Fruit fly (Drosophila melanogaster): ENCODE data around the gene CG1677.

Gene CG1677

dm6 chrX:7320455-7321224, 85.0 kb downstream of the CG1677 start (continued):
- peak; percentile 26 to 34 for TF ChIP-seq Trl (optimal IDR thresholded peaks at IDR 0.05)
- no peak for TF ChIP-seq Trl (GFP tag; optimal IDR thresholded peaks at IDR 0.05)
- TF ChIP-seq Jarid2 (GFP tag; optimal IDR thresholded peaks at IDR 0.05) = no peak
- TF ChIP-seq maf-S (GFP tag; optimal IDR thresholded peaks at IDR 0.05) = no peak
- no peak for TF ChIP-seq slou (GFP tag; optimal IDR thresholded peaks at IDR 0.05)
- TF ChIP-seq kah (GFP tag; optimal IDR thresholded peaks at IDR 0.05) = peak; percentile 12
- TF ChIP-seq Aef1 (GFP tag; IDR thresholded peaks at IDR 0.05) = no peak
- TF ChIP-seq Scr (GFP tag; IDR thresholded peaks at IDR 0.05; ENCODE audit: partially characterized antibody) = no peak
- no peak for TF ChIP-seq peb (GFP tag; IDR thresholded peaks at IDR 0.05)
- TF ChIP-seq CG10274 (GFP tag; optimal IDR thresholded peaks at IDR 0.05) = no peak
- peak; percentile 63 for TF ChIP-seq CG8478 (optimal IDR thresholded peaks at IDR 0.05)
- TF ChIP-seq insv (GFP tag; optimal IDR thresholded peaks at IDR 0.05) = no peak
- no peak for TF ChIP-seq Gug (GFP tag; IDR thresholded peaks at IDR 0.05)
- TF ChIP-seq CG18764 (GFP tag; optimal IDR thresholded peaks at IDR 0.05) = no peak
- no peak for TF ChIP-seq CG13624 (GFP tag; optimal IDR thresholded peaks at IDR 0.05)
- no peak for TF ChIP-seq CG32767 (GFP tag; IDR thresholded peaks at IDR 0.05)
- TF ChIP-seq CG15479 (GFP tag; optimal IDR thresholded peaks at IDR 0.05) = peak; percentile 96
- no peak for TF ChIP-seq prd (optimal IDR thresholded peaks at IDR 0.05)
- TF ChIP-seq prd (GFP tag; IDR thresholded peaks at IDR 0.05) = peak; percentile 4; the same call in 1 of the 3 replicates
- no peak for TF ChIP-seq disco-r (GFP tag; optimal IDR thresholded peaks at IDR 0.05)
- peak; percentile 91 for TF ChIP-seq CG1832 (GFP tag; optimal IDR thresholded peaks at IDR 0.05)
- TF ChIP-seq CG5180 (GFP tag; optimal IDR thresholded peaks at IDR 0.05) = peak; percentile 25
- no peak for TF ChIP-seq CrebB (tag; optimal IDR thresholded peaks at IDR 0.05)
- peak in 1 of 2 experiments; percentile 73 for TF ChIP-seq tll (GFP tag; optimal IDR thresholded peaks at IDR 0.05)
- no peak for TF ChIP-seq Asciz (GFP tag; optimal IDR thresholded peaks at IDR 0.05)
- TF ChIP-seq unc-4 (GFP tag; IDR thresholded peaks at IDR 0.05; ENCODE audit: partially characterized antibody) = no peak
- peak; percentile 45 for TF ChIP-seq Deaf1 (tag; optimal IDR thresholded peaks at IDR 0.05)
- TF ChIP-seq Dek (tag; optimal IDR thresholded peaks at IDR 0.05) = no peak
- no peak for TF ChIP-seq Sry-β (GFP tag; optimal IDR thresholded peaks at IDR 0.05)

- TF ChIP-seq CG9876 (GFP tag; optimal IDR thresholded peaks at IDR 0.05) (no peak), lov (optimal IDR thresholded peaks at IDR 0.05) (no peak), lov (GFP tag; IDR thresholded peaks at IDR 0.05) (no peak), dpn (GFP tag; optimal IDR thresholded peaks at IDR 0.05) (no peak), kni (GFP tag; optimal IDR thresholded peaks at IDR 0.05) (peak; percentile 27), vvl (GFP tag; IDR thresholded peaks at IDR 0.05) (peak; percentile 48; the same call in 1 of the 2 replicates), Stat92E (GFP tag; optimal IDR thresholded peaks at IDR 0.05) (peak in 1 of 3 experiments; percentile 21), sqz (GFP tag; optimal IDR thresholded peaks at IDR 0.05) (peak; percentile 88), crol (GFP tag; IDR thresholded peaks at IDR 0.05) (peak; percentile 79)
These were observed 85.9 kb downstream of the CG1677 start for dm6 chrX:7319703-7320088.

All from whole organism, embryonic.